Worm (Caenorhabditis elegans): ENCODE results near the gene F02A9.7.

The F02A9.7 gene

DNA sequence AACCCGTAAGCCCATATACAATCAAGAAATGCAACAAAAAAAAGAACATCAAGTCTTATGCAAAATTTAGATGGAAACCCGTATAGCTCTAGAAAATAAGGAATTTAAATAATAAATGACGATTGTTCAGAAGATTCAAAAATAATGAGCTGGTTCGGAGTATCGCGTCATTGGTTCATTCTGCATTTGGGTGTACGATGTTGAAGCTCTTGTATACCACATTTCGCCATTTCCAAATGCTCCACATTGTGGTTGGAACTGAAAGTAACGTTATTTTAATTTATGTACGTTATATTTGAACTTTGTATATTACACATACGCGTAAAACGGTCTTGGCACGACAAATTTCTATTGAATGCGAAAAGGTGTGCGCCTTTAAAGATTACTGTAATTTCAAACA lies 15.2 kb downstream of the F02A9.7 start (continued):
- TF ChIP-seq nhr-179 (tag; optimal IDR thresholded peaks at IDR 0.05) (no peak), Y56A3A.18 (GFP tag; IDR thresholded peaks at IDR 0.05) (no peak), sptf-2 (GFP tag; optimal IDR thresholded peaks at IDR 0.05) (no peak), F57A8.1 (GFP tag; optimal IDR thresholded peaks at IDR 0.05) (no peak), attf-3 (GFP tag; conservative IDR thresholded peaks at IDR 0.05) (no peak), ceh-40 (GFP tag; IDR thresholded peaks at IDR 0.05) (no peak), madf-8 (GFP tag; conservative IDR thresholded peaks at IDR 0.05) (no peak), F10E7.11 (tag; optimal IDR thresholded peaks at IDR 0.05) (no peak), C06A6.2 (GFP tag; conservative IDR thresholded peaks at IDR 0.05) (no peak), gei-17 (GFP tag; optimal IDR thresholded peaks at IDR 0.05) (no peak), die-1 (tag; optimal IDR thresholded peaks at IDR 0.05) (no peak), ccch-3 (GFP tag; optimal IDR thresholded peaks at IDR 0.05) (no peak), hsf-1 (GFP tag; IDR thresholded peaks at IDR 0.05) (0 out of 2 replicates have a peak, but pooled peaks have one; percentile 23), ekl-4 (GFP tag; IDR thresholded peaks at IDR 0.05) (no peak), nhr-90 (tag; optimal IDR thresholded peaks at IDR 0.05) (peak; percentile 25), mes-4 (tag; optimal IDR thresholded peaks at IDR 0.05) (peak; percentile 4), D2030.7 (GFP tag; IDR thresholded peaks at IDR 0.05) (no peak), nfyb-1 (GFP tag; IDR thresholded peaks at IDR 0.05) (peak; percentile 79), aptf-3 (GFP tag; IDR thresholded peaks at IDR 0.05) (no peak), ztf-26 (tag; optimal IDR thresholded peaks at IDR 0.05) (no peak), mcd-1 (GFP tag; IDR thresholded peaks at IDR 0.05) (no peak; the same call in 1 of the 2 replicates), hlh-12 (tag; optimal IDR thresholded peaks at IDR 0.05) (no peak), F39B2.1 (GFP tag; IDR thresholded peaks at IDR 0.05) (no peak), zim-3 (tag; optimal IDR thresholded peaks at IDR 0.05) (no peak), lin-40 (tag; optimal IDR thresholded peaks at IDR 0.05) (no peak), K12H6.12 (tag; optimal IDR thresholded peaks at IDR 0.05) (no peak), pbrm-1 (GFP tag; IDR thresholded peaks at IDR 0.05) (peak; percentile 58; the same call in 1 of the 2 replicates), B0019.2 (GFP tag; conservative IDR thresholded peaks at IDR 0.05) (no peak), ceh-91 (GFP tag; IDR thresholded peaks at IDR 0.05) (no peak), lin-26 (GFP tag; IDR thresholded peaks at IDR 0.05) (0 out of 2 replicates have a peak, but pooled peaks have one; percentile 23), B0261.1 (tag; optimal IDR thresholded peaks at IDR 0.05) (no peak), madf-6 (GFP tag; IDR thresholded peaks at IDR 0.05) (peak; percentile 30; the same call in 1 of the 2 replicates), snpc-1.3 (tag; optimal IDR thresholded peaks at IDR 0.05; ENCODE audit: insufficient read depth) (no peak), ztf-6 (GFP tag; IDR thresholded peaks at IDR 0.05) (no peak), nfya-1 (tag; optimal IDR thresholded peaks at IDR 0.05; ENCODE audit: borderline replicate concordance, insufficient read depth) (no peak), akir-1 (GFP tag; optimal IDR thresholded peaks at IDR 0.05) (no peak), rpc-1 (optimal IDR thresholded peaks at IDR 0.05) (no peak), rpc-1 (tag; optimal IDR thresholded peaks at IDR 0.05) (no peak), rcor-1 (GFP tag; IDR thresholded peaks at IDR 0.05) (no peak), dpl-1 (GFP tag; optimal IDR thresholded peaks at IDR 0.05) (no peak), repo-1 (tag; optimal IDR thresholded peaks at IDR 0.05) (peak; percentile 80), madf-10 (tag; optimal IDR thresholded peaks at IDR 0.05) (peak; percentile 57), F33H1.4 (GFP tag; IDR thresholded peaks at IDR 0.05) (no peak), aptf-2 (GFP tag; conservative IDR thresholded peaks at IDR 0.05) (no peak), nhr-120 (GFP tag; IDR thresholded peaks at IDR 0.05) (no peak), lin-35 (GFP tag; optimal IDR thresholded peaks at IDR 0.05) (no peak), zfh-2 (GFP tag; conservative IDR thresholded peaks at IDR 0.05) (no peak)

All from whole organism, young adult.